Comparison of ENCODE assay signal across 4 fruit fly cellular contexts in genomic region chr3L:15099541-15099940, dm6.
TF ChIP-seq lines count a peak whose summit lies in the region.

No protein-coding gene starts in this region.

- no peak for TF ChIP-seq CTCF in whole organism, embryonic (GFP tag; optimal IDR thresholded peaks at IDR 0.05; lab: Kevin White, UChicago)

TF ChIP-seq in whole organism, embryonic, 481 proteins besides CTCF, POLR2A, EP300 and RAD21:
- TF ChIP-seq Hey (tag; optimal IDR thresholded peaks at IDR 0.05; lab: Kevin White, UChicago) (peak; percentile 4), Tbp (GFP tag; optimal IDR thresholded peaks at IDR 0.05; lab: Kevin White, UChicago) (no peak), Neu2 (GFP tag; optimal IDR thresholded peaks at IDR 0.05; lab: Kevin White, UChicago; ENCODE audit: borderline replicate concordance) (no peak), CG9609 (GFP tag; optimal IDR thresholded peaks at IDR 0.05; lab: Kevin White, UChicago) (no peak), nmo (GFP tag; optimal IDR thresholded peaks at IDR 0.05; lab: Kevin White, UChicago) (no peak), CG2129 (GFP tag; IDR thresholded peaks at IDR 0.05; lab: Robert Waterston, UW; ENCODE audit: partially characterized antibody) (no peak), CG6272 (GFP tag; IDR thresholded peaks at IDR 0.05; lab: Robert Waterston, UW) (no peak), cg (GFP tag; optimal IDR thresholded peaks at IDR 0.05; lab: Kevin White, UChicago) (peak; percentile 1), CG15479 (GFP tag; optimal IDR thresholded peaks at IDR 0.05; lab: Kevin White, UChicago) (peak; percentile 28), CG6654 (GFP tag; optimal IDR thresholded peaks at IDR 0.05; lab: Kevin White, UChicago) (no peak), ara (GFP tag; IDR thresholded peaks at IDR 0.05; lab: Robert Waterston, UW) (no peak), CG9215 (GFP tag; IDR thresholded peaks at IDR 0.05; lab: Robert Waterston, UW) (no peak), twi (tag; optimal IDR thresholded peaks at IDR 0.05; lab: Kevin White, UChicago) (peak; percentile 4), CG8765 (GFP tag; IDR thresholded peaks at IDR 0.05; lab: Robert Waterston, UW) (peak; percentile 24; the same call in 1 of the 2 replicates), stwl (tag; optimal IDR thresholded peaks at IDR 0.05; lab: Kevin White, UChicago) (no peak), vfl (GFP tag; optimal IDR thresholded peaks at IDR 0.05; lab: Kevin White, UChicago) (no peak)

TF ChIP-seq in whole organism, prepupa, 60 proteins besides CTCF, POLR2A, EP300 and RAD21:
- peak; percentile 38 for TF ChIP-seq Eip78C (GFP tag; lab: Kevin White, UChicago)
- no peak for TF ChIP-seq OdsH (GFP tag; optimal IDR thresholded peaks at IDR 0.05; lab: Kevin White, UChicago)
- TF ChIP-seq svp (GFP tag; lab: Kevin White, UChicago), result peak; percentile 88
- TF ChIP-seq CG32006 (GFP tag; optimal IDR thresholded peaks at IDR 0.05; lab: Kevin White, UChicago), result peak; percentile 23

TF ChIP-seq in whole organism, pupa, 21 proteins besides CTCF, POLR2A, EP300 and RAD21:
- TF ChIP-seq Pif1B (GFP tag; optimal IDR thresholded peaks at IDR 0.05; lab: Kevin White, UChicago) (no peak), Snoo (tag; optimal IDR thresholded peaks at IDR 0.05; lab: Kevin White, UChicago) (no peak), EcR (GFP tag; optimal IDR thresholded peaks at IDR 0.05; lab: Kevin White, UChicago) (peak; percentile 26), CG13204 (GFP tag; optimal IDR thresholded peaks at IDR 0.05; lab: Kevin White, UChicago) (peak; percentile 63), CG34367 (tag; optimal IDR thresholded peaks at IDR 0.05; lab: Kevin White, UChicago) (no peak)

TF ChIP-seq in whole organism, wandering third instar larva, 38 proteins besides CTCF, POLR2A, EP300 and RAD21:
- TF ChIP-seq Rel (GFP tag; optimal IDR thresholded peaks at IDR 0.05; lab: Kevin White, UChicago), result no peak
- TF ChIP-seq Rel (tag; optimal IDR thresholded peaks at IDR 0.05; lab: Kevin White, UChicago), result peak; percentile 97
- TF ChIP-seq Abd-B (GFP tag; optimal IDR thresholded peaks at IDR 0.05; lab: Kevin White, UChicago), result no peak
- TF ChIP-seq dl (GFP tag; optimal IDR thresholded peaks at IDR 0.05; lab: Kevin White, UChicago; ENCODE audit: insufficient read depth in 1 of 2, partially characterized antibody in 2 of 2), result no peak
- TF ChIP-seq CG9705 (GFP tag; optimal IDR thresholded peaks at IDR 0.05; lab: Kevin White, UChicago), result no peak
- TF ChIP-seq OdsH (GFP tag; optimal IDR thresholded peaks at IDR 0.05; lab: Kevin White, UChicago), result no peak
- TF ChIP-seq Myc (optimal IDR thresholded peaks at IDR 0.05; lab: Kevin White, UChicago), result no peak
- no peak for TF ChIP-seq sv (GFP tag; optimal IDR thresholded peaks at IDR 0.05; lab: Kevin White, UChicago)
